Fruit fly (Drosophila melanogaster) whole organism, embryonic: ENCODE measurements around the gene tplus3b.

Experiments used
- CG12391 ChIP-seq: fragments of 200-800 bp; sonication (Bioruptor generic); optimal IDR thresholded peaks from 3 replicates; lab custom pipeline; 2018; ENCODE audit warnings: missing biosample characterization, mild to moderate bottlenecking, missing genetic modification characterization, moderate library complexity
- CG12659 ChIP-seq: fragments of 200-800 bp; sonication (Bioruptor generic); optimal IDR thresholded peaks from 3 replicates; lab custom pipeline; 2017; ENCODE audit warnings: mild to moderate bottlenecking, missing biosample characterization, missing genetic modification reagents, missing genetic modification characterization
- CG15269 ChIP-seq: fragments of 200-800 bp; sonication (Bioruptor generic); optimal IDR thresholded peaks from 2 replicates; lab custom pipeline; 2018; ENCODE audit warnings: missing biosample characterization, mild to moderate bottlenecking, missing genetic modification characterization, moderate library complexity
- CG1529 ChIP-seq: fragments of 200-800 bp; sonication (Bioruptor generic); optimal IDR thresholded peaks from 3 replicates; lab custom pipeline; 2018; ENCODE audit warnings: missing biosample characterization, missing genetic modification characterization
- CG2199 ChIP-seq: fragments of 200-800 bp; sonication (Bioruptor generic); IDR thresholded peaks from 3 replicates; pipeline ENCODE4 v1.3.6; 2022; ENCODE audit warnings: missing biosample characterization, missing genetic modification characterization
- CG2875 ChIP-seq: fragments of 200-800 bp; sonication (Bioruptor generic); optimal IDR thresholded peaks from 2 replicates; lab custom pipeline; 2017; ENCODE audit warnings: missing biosample characterization, mild to moderate bottlenecking, missing genetic modification characterization, missing genetic modification reagents
- CG30020 ChIP-seq: fragments of 200-800 bp; optimal IDR thresholded peaks from 2 replicates; lab custom pipeline; 2019; ENCODE audit warnings: missing biosample characterization, mild to moderate bottlenecking, missing genetic modification characterization, moderate library complexity
- CG32532 ChIP-seq: fragments of 200-800 bp; sonication (Bioruptor generic); IDR thresholded peaks from 2 replicates; pipeline ENCODE4 v1.3.6; 2022; ENCODE audit warnings: missing biosample characterization, missing genetic modification characterization
- CG4424 ChIP-seq: fragments of 200-800 bp; sonication (Bioruptor generic); optimal IDR thresholded peaks from 3 replicates; lab custom pipeline; 2016; ENCODE audit warnings: missing biosample characterization, missing genetic modification characterization
- CG7839 ChIP-seq: fragments of 200-800 bp; sonication (Bioruptor generic); optimal IDR thresholded peaks from 3 replicates; lab custom pipeline; 2018; ENCODE audit warnings: missing biosample characterization, mild to moderate bottlenecking, missing genetic modification characterization, moderate library complexity
- CG8089 ChIP-seq: fragments of 200-800 bp; sonication (Bioruptor generic); optimal IDR thresholded peaks from 3 replicates; lab custom pipeline; 2016; ENCODE audit warnings: missing biosample characterization, missing genetic modification characterization
- CoRest ChIP-seq: fragments of 200-800 bp; sonication (Bioruptor generic); optimal IDR thresholded peaks from 3 replicates; lab custom pipeline; 2018; ENCODE audit warnings: missing biosample characterization, mild to moderate bottlenecking, missing genetic modification characterization, moderate library complexity
- Dip3 ChIP-seq: fragments of 200-800 bp; sonication (Bioruptor generic); optimal IDR thresholded peaks from 3 replicates; lab custom pipeline; 2016; ENCODE audit warnings: missing biosample characterization, missing genetic modification characterization
- Dll ChIP-seq: fragments of 200-800 bp; sonication (Bioruptor generic); IDR thresholded peaks from 4 replicates; pipeline ENCODE4 v1.3.6; 2022; ENCODE audit warnings: missing biosample characterization, missing genetic modification characterization; ENCODE audit not compliant: partially characterized antibody
- Hand ChIP-seq: fragments of 200-800 bp; sonication (Bioruptor generic); optimal IDR thresholded peaks from 2 replicates; lab custom pipeline; 2017; ENCODE audit warnings: mild to moderate bottlenecking, missing biosample characterization, missing genetic modification reagents, missing genetic modification characterization
- Hr78 ChIP-seq, 2 experiments: fragments of 200-800 bp in 1 of 2; fragments of >200 bp in 1 of 2; sonication (Bioruptor generic) in 1 of 2; optimal IDR thresholded peaks; 2 replicates each; lab custom pipeline; 2017 to 2019; ENCODE audit warnings: missing biosample characterization in 2 of 2, missing genetic modification characterization in 2 of 2, mild to moderate bottlenecking in 1 of 2, moderate library complexity in 1 of 2
- MBD-R2 ChIP-seq: fragments of 200-800 bp; sonication (Bioruptor generic); IDR thresholded peaks from 2 replicates; pipeline ENCODE4 v1.3.6; 2022; ENCODE audit warnings: missing biosample characterization, missing genetic modification characterization
- Mad ChIP-seq: fragments of 200-800 bp; sonication (Bioruptor generic); optimal IDR thresholded peaks from 2 replicates; lab custom pipeline; 2016; ENCODE audit warnings: missing biosample characterization, missing genetic modification characterization
- Med ChIP-seq: fragments of 200-800 bp; sonication (Bioruptor generic); peaks from one replicate; lab custom pipeline; 2016; ENCODE audit warnings: missing biosample characterization, missing genetic modification characterization, mild to moderate bottlenecking, inconsistent platforms, moderate library complexity
- Mes4 ChIP-seq: fragments of 200-800 bp; sonication (Bioruptor generic); optimal IDR thresholded peaks from 2 replicates; lab custom pipeline; 2016; ENCODE audit warnings: missing biosample characterization, missing genetic modification characterization
- Mrtf ChIP-seq: fragments of 200-800 bp; sonication (Bioruptor generic); IDR thresholded peaks from 3 replicates; pipeline ENCODE4 v1.3.6; 2022; ENCODE audit warnings: missing biosample characterization, missing genetic modification characterization
- PHDP ChIP-seq: fragments of 200-800 bp; sonication (Bioruptor generic); optimal IDR thresholded peaks from 3 replicates; lab custom pipeline; 2018; ENCODE audit warnings: missing biosample characterization, mild to moderate bottlenecking, missing genetic modification characterization, moderate library complexity
- Rx ChIP-seq: fragments of 200-800 bp; sonication (Bioruptor generic); IDR thresholded peaks from 2 replicates; pipeline ENCODE4 v1.3.6; 2022; ENCODE audit warnings: missing biosample characterization, missing genetic modification characterization
- Usf ChIP-seq: fragments of 200-800 bp; sonication (Bioruptor generic); optimal IDR thresholded peaks from 2 replicates; lab custom pipeline; 2017; ENCODE audit warnings: missing genotype, missing biosample characterization, missing genetic modification characterization
- Xbp1 ChIP-seq: fragments of 200-800 bp; sonication (Bioruptor generic); optimal IDR thresholded peaks from 3 replicates; lab custom pipeline; 2016; ENCODE audit warnings: missing biosample characterization, mild to moderate bottlenecking, missing genetic modification characterization
- Xrp1 ChIP-seq: fragments of 200-800 bp; sonication (Bioruptor generic); IDR thresholded peaks from 2 replicates; pipeline ENCODE4 v1.3.6; 2022; ENCODE audit warnings: missing biosample characterization, missing genetic modification characterization
- ab ChIP-seq: fragments of 200-800 bp; sonication (Bioruptor generic); optimal IDR thresholded peaks from 2 replicates; lab custom pipeline; 2016; ENCODE audit warnings: missing biosample characterization, missing genetic modification characterization
- bcd ChIP-seq: fragments of 200-800 bp; sonication (Bioruptor generic); optimal IDR thresholded peaks from 2 replicates; lab custom pipeline; 2017; ENCODE audit warnings: missing biosample characterization, mild to moderate bottlenecking, missing genetic modification characterization
- cg ChIP-seq: fragments of 200-800 bp; sonication (Bioruptor generic); optimal IDR thresholded peaks from 3 replicates; lab custom pipeline; 2019; ENCODE audit warnings: missing biosample characterization, mild to moderate bottlenecking, missing genetic modification characterization, moderate library complexity
- chif ChIP-seq, 2 experiments: fragments of 200-800 bp; sonication (Bioruptor generic); optimal IDR thresholded peaks; 3 replicates each; lab custom pipeline; 2016; ENCODE audit warnings: missing biosample characterization in 2 of 2, missing genetic modification characterization in 2 of 2
- dm ChIP-seq: fragments of 200-800 bp; sonication (Bioruptor generic); optimal IDR thresholded peaks from 3 replicates; lab custom pipeline; 2016; ENCODE audit warnings: missing biosample characterization, missing genetic modification characterization
- dpn ChIP-seq, 2 experiments: fragments of 200-800 bp; sonication (Bioruptor generic); optimal IDR thresholded peaks; 3 replicates each; lab custom pipeline; 2016; ENCODE audit warnings: missing biosample characterization in 2 of 2, missing genetic modification characterization in 2 of 2
- emc ChIP-seq: fragments of 200-800 bp; sonication (Bioruptor generic); optimal IDR thresholded peaks from 2 replicates; lab custom pipeline; 2016; ENCODE audit warnings: missing biosample characterization, missing genetic modification characterization
- fru ChIP-seq: fragments of >200 bp; optimal IDR thresholded peaks from 2 replicates; lab custom pipeline; 2017
- ftz-f1 ChIP-seq: fragments of 200-800 bp; sonication (Bioruptor generic); optimal IDR thresholded peaks from 2 replicates; lab custom pipeline; 2016; ENCODE audit warnings: missing biosample characterization, missing genetic modification characterization
- fu2 ChIP-seq: fragments of 200-800 bp; sonication (Bioruptor generic); optimal IDR thresholded peaks from 2 replicates; lab custom pipeline; 2016; ENCODE audit warnings: missing biosample characterization, missing genetic modification characterization
- gem ChIP-seq: fragments of 200-800 bp; sonication (Bioruptor generic); optimal IDR thresholded peaks from 2 replicates; lab custom pipeline; 2019; ENCODE audit warnings: missing biosample characterization, mild to moderate bottlenecking, missing genetic modification characterization, moderate library complexity
- klu ChIP-seq: fragments of 200-800 bp; sonication (Bioruptor generic); IDR thresholded peaks from 2 replicates; pipeline ENCODE4 v1.3.6; 2022; ENCODE audit warnings: missing biosample characterization, missing genetic modification characterization
- mam ChIP-seq: fragments of 200-800 bp; sonication (Bioruptor generic); optimal IDR thresholded peaks from 3 replicates; lab custom pipeline; 2016; ENCODE audit warnings: missing biosample characterization, missing genetic modification characterization
- nmo ChIP-seq: fragments of 200-800 bp; sonication (Bioruptor generic); optimal IDR thresholded peaks from 2 replicates; lab custom pipeline; 2018; ENCODE audit warnings: missing biosample characterization, mild to moderate bottlenecking, missing genetic modification characterization, moderate library complexity
- pfk ChIP-seq: fragments of 200-800 bp; sonication (Bioruptor generic); optimal IDR thresholded peaks from 2 replicates; lab custom pipeline; 2018; ENCODE audit warnings: missing biosample characterization, mild to moderate bottlenecking, missing genetic modification characterization, moderate library complexity
- pzg ChIP-seq: fragments of 200-800 bp; sonication (Bioruptor generic); optimal IDR thresholded peaks from 3 replicates; lab custom pipeline; 2018; ENCODE audit warnings: missing biosample characterization, mild to moderate bottlenecking, missing genetic modification characterization, moderate library complexity
- row ChIP-seq: fragments of 200-800 bp; sonication (Bioruptor generic); IDR thresholded peaks from 3 replicates; pipeline ENCODE4 v1.3.6; 2022; ENCODE audit warnings: missing biosample characterization, missing genetic modification characterization
- sens ChIP-seq: fragments of 200-800 bp; sonication (Bioruptor generic); peaks from one replicate; lab custom pipeline; 2016; ENCODE audit warnings: missing biosample characterization, missing genetic modification characterization
- slbo ChIP-seq: fragments of 200-800 bp; sonication (Bioruptor generic); IDR thresholded peaks from 2 replicates; pipeline ENCODE4 v1.3.6; 2022; ENCODE audit warnings: missing biosample characterization, missing genetic modification characterization
- ssp ChIP-seq: fragments of 200-800 bp; sonication (Bioruptor generic); IDR thresholded peaks from 2 replicates; pipeline ENCODE4 v1.3.6; 2022; ENCODE audit warnings: missing biosample characterization, missing genetic modification characterization
- stc ChIP-seq: fragments of 200-800 bp; sonication (Bioruptor generic); IDR thresholded peaks from 2 replicates; pipeline ENCODE4 v1.3.6; 2022; ENCODE audit warnings: missing biosample characterization, missing genetic modification characterization
- sug ChIP-seq: fragments of 200-800 bp; optimal IDR thresholded peaks from 2 replicates; lab custom pipeline; 2019; ENCODE audit warnings: missing biosample characterization, mild to moderate bottlenecking, missing genetic modification characterization, moderate library complexity
- trem ChIP-seq: fragments of 200-800 bp; optimal IDR thresholded peaks from 3 replicates; lab custom pipeline; 2019; ENCODE audit warnings: missing biosample characterization, mild to moderate bottlenecking, missing genetic modification characterization, moderate library complexity
- zfh1 ChIP-seq: fragments of 200-800 bp; sonication (Bioruptor generic); IDR thresholded peaks from 3 replicates; pipeline ENCODE4 v1.3.6; 2022; ENCODE audit warnings: missing biosample characterization, missing genetic modification characterization

tplus3b gene

dm6 chr2L:22129581-22130300 lies 25.5 kb upstream of the tplus3b start, which contains the start of gene CycK (continued):
- TF ChIP-seq CG1529 (GFP tag; lab: Kevin White, UChicago) (no peak), cg (GFP tag; lab: Kevin White, UChicago) (no peak), CG15269 (tag; lab: Kevin White, UChicago) (no peak), Xbp1 (GFP tag; lab: Kevin White, UChicago) (peak; percentile 3), CG12659 (peak; percentile 38), CG12391 (tag; lab: Kevin White, UChicago) (peak; percentile 10), slbo (GFP tag; lab: Robert Waterston, UW) (peak; percentile 35; the same call in 1 of the 2 replicates), stc (GFP tag; lab: Robert Waterston, UW) (no peak), Dll (no peak), CG30020 (tag; lab: Kevin White, UChicago) (peak; percentile 98), fru (lab: Kevin White, UChicago) (no peak), Xrp1 (GFP tag; lab: Robert Waterston, UW) (0 out of 2 replicates have a peak, but pooled peaks have one; percentile 19), Med (GFP tag; lab: Kevin White, UChicago) (peak; percentile 83), emc (no peak), dm (GFP tag; lab: Kevin White, UChicago) (peak; percentile 88), PHDP (tag; lab: Kevin White, UChicago) (no peak), CG8089 (GFP tag; lab: Kevin White, UChicago) (peak; percentile 3), Dip3 (GFP tag; lab: Kevin White, UChicago) (peak; percentile 4), ab (GFP tag; lab: Kevin White, UChicago) (no peak), CG7839 (peak; percentile 28), ssp (GFP tag; lab: Robert Waterston, UW) (peak; percentile 96), Mes4 (GFP tag; lab: Kevin White, UChicago) (peak; percentile 22), CG2875 (GFP tag; lab: Kevin White, UChicago) (no peak), Mad (GFP tag; lab: Kevin White, UChicago) (peak; percentile 33), sug (peak; percentile 18), nmo (GFP tag; lab: Kevin White, UChicago) (peak; percentile 50), CoRest (peak; percentile 42), zfh1 (GFP tag; lab: Robert Waterston, UW) (no peak), Mrtf (GFP tag; lab: Robert Waterston, UW) (no peak), MBD-R2 (GFP tag; lab: Robert Waterston, UW) (peak; percentile 53; the same call in 1 of the 2 replicates), Rx (GFP tag; lab: Robert Waterston, UW) (no peak), fu2 (GFP tag; lab: Kevin White, UChicago) (peak; percentile 23), ftz-f1 (GFP tag; lab: Kevin White, UChicago) (no peak), sens (GFP tag; lab: Kevin White, UChicago) (peak; percentile 86), Hand (no peak), CG2199 (GFP tag; lab: Robert Waterston, UW) (0 out of 3 replicates have a peak, but pooled peaks have one; percentile 64), pfk (GFP tag; lab: Kevin White, UChicago) (peak; percentile 38), trem (peak; percentile 16), klu (GFP tag; lab: Robert Waterston, UW) (no peak), CG4424 (no peak), row (GFP tag; lab: Robert Waterston, UW) (peak; percentile 84), bcd (GFP tag; lab: Kevin White, UChicago) (peak; percentile 18), CG32532 (GFP tag; lab: Robert Waterston, UW) (no peak; the same call in 1 of the 2 replicates), Hr78 (GFP tag; optimal IDR thresholded peaks at IDR 0.05; lab: Kevin White, UChicago) (no peak), gem (tag; lab: Kevin White, UChicago) (peak; percentile 43), pzg (GFP tag; lab: Kevin White, UChicago) (peak; percentile 34), Usf (no peak), chif (GFP tag; optimal IDR thresholded peaks at IDR 0.05; lab: Kevin White, UChicago) (peak in 1 of 2 experiments; percentile 3), dpn (GFP tag; optimal IDR thresholded peaks at IDR 0.05; lab: Kevin White, UChicago) (peak in 1 of 2 experiments; percentile 20), mam (peak; percentile 47)
